Fruit fly (Drosophila melanogaster) whole organism, embryonic: ENCODE measurements around the gene waw.

Source experiments
- Awh ChIP-seq: fragments of 200-800 bp; sonication (Bioruptor generic); IDR thresholded peaks from 2 replicates; pipeline ENCODE4, ENCODE4 v1.3.6; 2022; ENCODE audit warnings: missing biosample characterization, missing genetic modification characterization
- CG10543 ChIP-seq: fragments of 200-800 bp; sonication (Bioruptor generic); optimal IDR thresholded peaks from 3 replicates; lab custom pipeline; 2017; ENCODE audit warnings: missing biosample characterization, mild to moderate bottlenecking, missing genetic modification characterization, moderate library complexity
- CG11504 ChIP-seq: fragments of 200-800 bp; sonication (Bioruptor generic); optimal IDR thresholded peaks from 3 replicates; lab custom pipeline; 2019; ENCODE audit warnings: missing biosample characterization, mild to moderate bottlenecking, missing genetic modification characterization, moderate library complexity
- CG11560 ChIP-seq: fragments of 200-800 bp; sonication (Bioruptor generic); IDR thresholded peaks from 3 replicates; pipeline ENCODE4 v1.3.6; 2022; ENCODE audit warnings: missing biosample characterization, missing genetic modification characterization
- CG11696 ChIP-seq: fragments of 200-800 bp; sonication (Bioruptor generic); IDR thresholded peaks from 2 replicates; pipeline ENCODE4 v1.3.6; 2022; ENCODE audit warnings: missing biosample characterization, missing genetic modification characterization
- CG11723 ChIP-seq: fragments of 200-800 bp; sonication (Bioruptor generic); optimal IDR thresholded peaks from 2 replicates; lab custom pipeline; 2017; ENCODE audit warnings: missing biosample characterization, mild to moderate bottlenecking, missing genetic modification characterization
- CG12744 ChIP-seq: fragments of 200-800 bp; sonication (Bioruptor generic); optimal IDR thresholded peaks from 2 replicates; lab custom pipeline; 2016; ENCODE audit warnings: missing biosample characterization, missing genetic modification characterization
- CG13287 ChIP-seq: fragments of 200-800 bp; sonication (Bioruptor generic); IDR thresholded peaks from 2 replicates; pipeline ENCODE4 v1.3.6; 2022; ENCODE audit warnings: missing biosample characterization, missing genetic modification characterization; ENCODE audit not compliant: partially characterized antibody
- CG14050 ChIP-seq: fragments of 200-800 bp; sonication (Bioruptor generic); IDR thresholded peaks from 3 replicates; pipeline ENCODE4 v1.3.6; 2022; ENCODE audit warnings: missing biosample characterization, missing genetic modification characterization
- CG1603 ChIP-seq: fragments of 200-800 bp; sonication (Bioruptor generic); optimal IDR thresholded peaks from 2 replicates; lab custom pipeline; 2019; ENCODE audit warnings: missing biosample characterization, mild to moderate bottlenecking, missing genetic modification characterization, moderate library complexity
- CG16815 ChIP-seq: fragments of 200-800 bp; sonication (Bioruptor generic); optimal IDR thresholded peaks from 3 replicates; lab custom pipeline; 2017; ENCODE audit warnings: missing biosample characterization, mild to moderate bottlenecking, missing genetic modification characterization
- CG17359 ChIP-seq: fragments of 200-800 bp; sonication (Bioruptor generic); optimal IDR thresholded peaks from 3 replicates; lab custom pipeline; 2018; ENCODE audit warnings: missing biosample characterization, mild to moderate bottlenecking, missing genetic modification characterization, moderate library complexity
- CG17568 ChIP-seq: fragments of 200-800 bp; sonication (Bioruptor generic); optimal IDR thresholded peaks from 2 replicates; lab custom pipeline; 2018; ENCODE audit warnings: missing biosample characterization, mild to moderate bottlenecking, missing genetic modification characterization, moderate library complexity
- CG2712 ChIP-seq: fragments of 200-800 bp; optimal IDR thresholded peaks from 3 replicates; lab custom pipeline; 2019; ENCODE audit warnings: missing biosample characterization, mild to moderate bottlenecking, missing genetic modification characterization, moderate library complexity
- CG31224 ChIP-seq: fragments of 200-800 bp; sonication (Bioruptor generic); IDR thresholded peaks from 2 replicates; pipeline ENCODE4 v1.3.6; 2022; ENCODE audit warnings: missing biosample characterization, missing genetic modification characterization
- CG3163 ChIP-seq: fragments of 200-800 bp; sonication (Bioruptor generic); optimal IDR thresholded peaks from 3 replicates; lab custom pipeline; 2016; ENCODE audit warnings: missing biosample characterization, missing genetic modification characterization
- CG4282 ChIP-seq: fragments of 200-800 bp; sonication (Bioruptor generic); optimal IDR thresholded peaks from 2 replicates; lab custom pipeline; 2016; ENCODE audit warnings: missing biosample characterization, missing genetic modification characterization
- CG5953 ChIP-seq: fragments of 200-800 bp; sonication (Bioruptor generic); IDR thresholded peaks from 2 replicates; pipeline ENCODE4 v1.3.6; 2022; ENCODE audit warnings: missing biosample characterization, missing genetic modification characterization
- CG8281 ChIP-seq: fragments of 200-800 bp; sonication (Bioruptor generic); optimal IDR thresholded peaks from 2 replicates; lab custom pipeline; 2018; ENCODE audit warnings: missing biosample characterization, mild to moderate bottlenecking, missing genetic modification characterization, moderate library complexity
- CG8359 ChIP-seq: fragments of 200-800 bp; sonication (Bioruptor generic); optimal IDR thresholded peaks from 2 replicates; lab custom pipeline; 2017; ENCODE audit warnings: missing biosample characterization, mild to moderate bottlenecking, missing genetic modification characterization, borderline replicate concordance
- CG8478 ChIP-seq: fragments of >200 bp; optimal IDR thresholded peaks from 2 replicates; lab custom pipeline; 2018
- CHES-1-like ChIP-seq: fragments of 200-800 bp; sonication (Bioruptor generic); optimal IDR thresholded peaks from 2 replicates; lab custom pipeline; 2016; ENCODE audit warnings: missing biosample characterization, missing genetic modification characterization
- Chrac-16 ChIP-seq: fragments of 200-800 bp; sonication (Bioruptor generic); optimal IDR thresholded peaks from 3 replicates; lab custom pipeline; 2016; ENCODE audit warnings: missing biosample characterization, missing genetic modification characterization
- D ChIP-seq, 2 experiments: fragments of 200-800 bp in 1 of 2; fragments of >200 bp in 1 of 2; sonication (Bioruptor generic) in 1 of 2; optimal IDR thresholded peaks; 2 replicates in 1 of 2; 3 replicates in 1 of 2; lab custom pipeline; 2017; ENCODE audit warnings: mild to moderate bottlenecking in 1 of 2, missing biosample characterization in 1 of 2, missing genetic modification characterization in 1 of 2, missing genetic modification reagents in 1 of 2
- Dbx ChIP-seq: fragments of 200-800 bp; sonication (Bioruptor generic); IDR thresholded peaks from 3 replicates; pipeline ENCODE4 v1.3.6; 2022; ENCODE audit warnings: missing biosample characterization, missing genetic modification characterization
- Dek ChIP-seq: fragments of 200-800 bp; sonication (Bioruptor generic); optimal IDR thresholded peaks from 3 replicates; lab custom pipeline; 2019; ENCODE audit warnings: missing biosample characterization, mild to moderate bottlenecking, missing genetic modification characterization, moderate library complexity
- Dip2 ChIP-seq: fragments of 200-800 bp; sonication (Bioruptor generic); IDR thresholded peaks from 2 replicates; pipeline ENCODE4 v1.3.6; 2022; ENCODE audit warnings: missing biosample characterization, missing genetic modification characterization
- Dp ChIP-seq: fragments of 200-800 bp; sonication (Bioruptor generic); optimal IDR thresholded peaks from 2 replicates; lab custom pipeline; 2018; ENCODE audit warnings: missing biosample characterization, mild to moderate bottlenecking, missing genetic modification characterization, moderate library complexity
- Hsf ChIP-seq: fragments of 200-800 bp; sonication (Bioruptor generic); optimal IDR thresholded peaks from 3 replicates; lab custom pipeline; 2016; ENCODE audit warnings: missing biosample characterization, missing genetic modification characterization
- MTF-1 ChIP-seq: fragments of 200-800 bp; sonication (Bioruptor generic); optimal IDR thresholded peaks from 2 replicates; lab custom pipeline; 2018; ENCODE audit warnings: missing biosample characterization, mild to moderate bottlenecking, missing genetic modification characterization, borderline replicate concordance
- ab ChIP-seq: fragments of 200-800 bp; sonication (Bioruptor generic); optimal IDR thresholded peaks from 2 replicates; lab custom pipeline; 2016; ENCODE audit warnings: missing biosample characterization, missing genetic modification characterization
- ac ChIP-seq: fragments of 200-800 bp; sonication (Bioruptor generic); optimal IDR thresholded peaks from 3 replicates; lab custom pipeline; 2017; ENCODE audit warnings: missing biosample characterization, mild to moderate bottlenecking, missing genetic modification characterization
- ara ChIP-seq: fragments of 200-800 bp; sonication (Bioruptor generic); IDR thresholded peaks from 2 replicates; pipeline ENCODE4 v1.3.6; 2022; ENCODE audit warnings: missing biosample characterization, missing genetic modification characterization
- bsh ChIP-seq, 2 experiments: fragments of 200-800 bp; sonication (Bioruptor generic); optimal IDR thresholded peaks; 2 replicates each; lab custom pipeline; 2017 to 2018; ENCODE audit warnings: mild to moderate bottlenecking in 2 of 2, missing biosample characterization in 2 of 2, missing genetic modification characterization in 2 of 2, moderate library complexity in 1 of 2
- chm ChIP-seq: fragments of 200-800 bp; sonication (Bioruptor generic); IDR thresholded peaks from 2 replicates; pipeline ENCODE4 v1.3.6; 2022; ENCODE audit warnings: missing biosample characterization, missing genetic modification characterization
- crp ChIP-seq, 2 experiments: fragments of 200-800 bp; sonication (Bioruptor generic); optimal IDR thresholded peaks; 2 replicates in 1 of 2; 3 replicates in 1 of 2; lab custom pipeline; 2017; ENCODE audit warnings: missing biosample characterization in 2 of 2, missing genetic modification characterization in 2 of 2, mild to moderate bottlenecking in 1 of 2, moderate library complexity in 1 of 2
- dpn ChIP-seq, 2 experiments: fragments of 200-800 bp; sonication (Bioruptor generic); optimal IDR thresholded peaks; 3 replicates each; lab custom pipeline; 2016; ENCODE audit warnings: missing biosample characterization in 2 of 2, missing genetic modification characterization in 2 of 2
- dysf ChIP-seq: fragments of 200-800 bp; sonication (Bioruptor generic); IDR thresholded peaks from 3 replicates; pipeline ENCODE4 v1.3.6; 2022; ENCODE audit warnings: missing biosample characterization, missing genetic modification characterization
- ftz-f1 ChIP-seq: fragments of 200-800 bp; sonication (Bioruptor generic); optimal IDR thresholded peaks from 2 replicates; lab custom pipeline; 2016; ENCODE audit warnings: missing biosample characterization, missing genetic modification characterization
- grn ChIP-seq: fragments of 200-800 bp; sonication (Bioruptor generic); optimal IDR thresholded peaks from 3 replicates; lab custom pipeline; 2017; ENCODE audit warnings: missing biosample characterization, missing genetic modification characterization
- gsb ChIP-seq: fragments of 200-800 bp; sonication (Bioruptor generic); IDR thresholded peaks from 2 replicates; pipeline ENCODE4 v1.3.6; 2022; ENCODE audit warnings: missing biosample characterization, missing genetic modification characterization
- insv ChIP-seq, 2 experiments: fragments of 200-800 bp; sonication (Bioruptor generic); optimal IDR thresholded peaks; 3 replicates each; lab custom pipeline; 2016 to 2018; ENCODE audit warnings: missing biosample characterization in 2 of 2, missing genetic modification characterization in 2 of 2
- prd ChIP-seq, 3 experiments: fragments of >200 bp in 2 of 3; fragments of 200-800 bp in 1 of 3; sonication (Bioruptor generic) in 1 of 3; optimal IDR thresholded peaks in 2 of 3; IDR thresholded peaks in 1 of 3; 2 replicates in 2 of 3; 3 replicates in 1 of 3; pipeline versions ENCODE4 v1.3.6 to Lab custom; 2017 to 2022; ENCODE audit warnings: missing biosample characterization in 1 of 3, missing genetic modification characterization in 1 of 3
- ro ChIP-seq: fragments of 200-800 bp; sonication (Bioruptor generic); IDR thresholded peaks from 2 replicates; pipeline ENCODE4 v1.3.6; 2022; ENCODE audit warnings: missing biosample characterization, missing genetic modification characterization
- sc ChIP-seq, 3 experiments: fragments of >200 bp in 2 of 3; fragments of 200-800 bp in 1 of 3; sonication (Bioruptor generic) in 1 of 3; optimal IDR thresholded peaks; 2 replicates in 2 of 3; 3 replicates in 1 of 3; lab custom pipeline; 2017; ENCODE audit warnings: mild to moderate bottlenecking in 1 of 3, missing biosample characterization in 1 of 3, missing genetic modification characterization in 1 of 3, missing genetic modification reagents in 1 of 3
- sd ChIP-seq: fragments of 200-800 bp; sonication (Bioruptor generic); optimal IDR thresholded peaks from 3 replicates; lab custom pipeline; 2018; ENCODE audit warnings: missing biosample characterization, mild to moderate bottlenecking, missing genetic modification characterization, moderate library complexity
- sisA ChIP-seq: fragments of 200-800 bp; sonication (Bioruptor generic); IDR thresholded peaks from 2 replicates; pipeline ENCODE4 v1.3.6; 2022; ENCODE audit warnings: missing biosample characterization, missing genetic modification characterization
- tap ChIP-seq: fragments of 200-800 bp; optimal IDR thresholded peaks from 3 replicates; lab custom pipeline; 2019; ENCODE audit warnings: missing biosample characterization, mild to moderate bottlenecking, missing genetic modification characterization, moderate library complexity
- unpg ChIP-seq: fragments of 200-800 bp; sonication (Bioruptor generic); optimal IDR thresholded peaks from 3 replicates; lab custom pipeline; 2018; ENCODE audit warnings: missing biosample characterization, mild to moderate bottlenecking, missing genetic modification characterization, moderate library complexity
- yki ChIP-seq: fragments of >200 bp; optimal IDR thresholded peaks from 3 replicates; lab custom pipeline; 2018

The waw gene

DNA sequence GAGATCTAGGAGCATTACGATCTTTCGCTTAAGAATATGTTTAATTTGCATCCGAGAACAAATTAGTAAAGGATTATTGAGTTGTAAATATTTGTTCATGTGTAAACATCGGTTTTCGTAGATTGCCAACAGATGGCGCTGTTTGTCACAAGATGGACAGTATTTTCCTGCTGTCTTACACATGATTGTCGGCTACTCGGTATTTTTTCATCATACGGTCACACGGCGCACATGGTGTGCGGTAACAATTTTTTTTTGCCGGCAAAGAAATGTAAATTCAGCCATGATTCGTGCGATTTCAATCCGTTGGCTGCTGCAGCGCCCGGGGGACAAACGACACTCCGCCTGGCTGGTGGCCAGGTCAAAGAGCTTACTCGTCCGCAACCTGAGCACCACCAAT, at the start of gene waw, which contains the start of gene bbx (continued):
- TF ChIP-seq bsh (GFP tag; optimal IDR thresholded peaks at IDR 0.05; lab: Kevin White, UChicago), result peak in 1 of 2 experiments; percentile 16
- peak in 1 of 2 experiments; percentile 20 for TF ChIP-seq insv (GFP tag; optimal IDR thresholded peaks at IDR 0.05; lab: Kevin White, UChicago)
- TF ChIP-seq CG11504 (tag; lab: Kevin White, UChicago), result no peak
- peak; percentile 40 for TF ChIP-seq CHES-1-like (GFP tag; lab: Kevin White, UChicago)
- peak; percentile 11 for TF ChIP-seq MTF-1 (GFP tag; lab: Kevin White, UChicago)
- peak; percentile 4 for TF ChIP-seq CG2712
- no peak for TF ChIP-seq Chrac-16 (GFP tag; lab: Kevin White, UChicago)
- TF ChIP-seq CG4282 (GFP tag; lab: Kevin White, UChicago), result no peak
- TF ChIP-seq ab (GFP tag; lab: Kevin White, UChicago), result no peak
- TF ChIP-seq ac (GFP tag; lab: Kevin White, UChicago), result no peak
- no peak for TF ChIP-seq Awh (GFP tag; lab: Robert Waterston, UW)
- no peak for TF ChIP-seq D (optimal IDR thresholded peaks at IDR 0.05; lab: Kevin White, UChicago)
- TF ChIP-seq D (GFP tag; optimal IDR thresholded peaks at IDR 0.05; lab: Kevin White, UChicago), result no peak
- no peak for TF ChIP-seq Dbx (GFP tag; lab: Robert Waterston, UW)
- TF ChIP-seq sisA (GFP tag; lab: Robert Waterston, UW), result no peak
- TF ChIP-seq ro (GFP tag; lab: Robert Waterston, UW), result no peak
- TF ChIP-seq grn, result no peak
- peak; percentile 72 for TF ChIP-seq CG1603 (tag; lab: Kevin White, UChicago)
- TF ChIP-seq CG17568 (GFP tag; lab: Kevin White, UChicago), result no peak
- no peak for TF ChIP-seq CG3163 (GFP tag; lab: Kevin White, UChicago)
- TF ChIP-seq dysf, result no peak
- TF ChIP-seq Dek, result no peak
- peak; percentile 23 for TF ChIP-seq CG17359 (tag; lab: Kevin White, UChicago)
- no peak for TF ChIP-seq CG31224
- TF ChIP-seq CG8359, result no peak
- peak in 1 of 2 experiments; percentile 43 for TF ChIP-seq crp (GFP tag; optimal IDR thresholded peaks at IDR 0.05; lab: Kevin White, UChicago)
- TF ChIP-seq CG8478 (lab: Kevin White, UChicago), result no peak
- TF ChIP-seq Hsf, result peak; percentile 17
- TF ChIP-seq CG16815 (GFP tag; lab: Kevin White, UChicago), result no peak
- no peak for TF ChIP-seq chm (GFP tag; lab: Robert Waterston, UW)
- peak in 1 of 2 experiments; percentile 16 for TF ChIP-seq dpn (GFP tag; optimal IDR thresholded peaks at IDR 0.05; lab: Kevin White, UChicago)
- peak; percentile 64 for TF ChIP-seq ftz-f1 (GFP tag; lab: Kevin White, UChicago)
- TF ChIP-seq sc (optimal IDR thresholded peaks at IDR 0.05; lab: Kevin White, UChicago), result no peak
- no peak for TF ChIP-seq sc (GFP tag; optimal IDR thresholded peaks at IDR 0.05; lab: Kevin White, UChicago)
- no peak for TF ChIP-seq gsb
- no peak for TF ChIP-seq CG12744
- no peak for TF ChIP-seq CG11560 (tag; lab: Robert Waterston, UW)
- no peak for TF ChIP-seq CG11696
- no peak for TF ChIP-seq tap
- no peak for TF ChIP-seq sd (tag; lab: Kevin White, UChicago)
- TF ChIP-seq CG14050, result no peak
- no peak for TF ChIP-seq prd (optimal IDR thresholded peaks at IDR 0.05; lab: Kevin White, UChicago)
- TF ChIP-seq prd (GFP tag; IDR thresholded peaks at IDR 0.05; lab: Robert Waterston, UW), result no peak
- TF ChIP-seq CG13287 (GFP tag; lab: Robert Waterston, UW), result peak; percentile 29; the same call in 1 of the 2 replicates
- TF ChIP-seq Dp, result peak; percentile 54
- TF ChIP-seq CG11723 (GFP tag; lab: Kevin White, UChicago), result no peak
- TF ChIP-seq CG8281 (tag; lab: Kevin White, UChicago), result no peak
- TF ChIP-seq CG5953 (GFP tag; lab: Robert Waterston, UW), result no peak
- TF ChIP-seq yki (lab: Kevin White, UChicago), result no peak
- TF ChIP-seq CG10543 (GFP tag; lab: Kevin White, UChicago), result peak; percentile 41
- TF ChIP-seq unpg (GFP tag; lab: Kevin White, UChicago), result no peak
- TF ChIP-seq Dip2, result no peak
- TF ChIP-seq ara (GFP tag; lab: Robert Waterston, UW), result no peak; the same call in 1 of the 2 replicates
